Worm (Caenorhabditis elegans) whole organism, L4 larva: ENCODE data around the gene B0563.9.
"Not testable (repeated sequence)": the region's sequence is repeated elsewhere in the genome, so short reads cannot be mapped to it uniquely, and the experiment has no call there.

Experiments used
- F37D6.2 ChIP-seq: sonication (generic microtip); optimal IDR thresholded peaks from 2 replicates; lab custom pipeline; 2016; ENCODE audit warnings: mild to moderate bottlenecking, missing genetic modification characterization, missing compliant biosample characterization
- T26A8.4 ChIP-seq: fragments of 200-800 bp; sonication (Bioruptor generic); IDR thresholded peaks from 2 replicates; pipeline ENCODE4 v1.3.6; 2022; ENCODE audit warnings: missing genetic modification characterization, missing compliant biosample characterization
- Y75B8A.6 ChIP-seq: fragments of 200-800 bp; sonication (Bioruptor generic); IDR thresholded peaks from 2 replicates; pipeline ENCODE4 v1.3.6; 2022; ENCODE audit warnings: missing genetic modification reagents, missing genetic modification characterization, missing compliant biosample characterization
- aha-1 ChIP-seq: fragments of 150-350 bp; peaks from one replicate; lab custom pipeline; 2014; ENCODE audit warnings: missing biosample characterization, missing genetic modification characterization
- attf-4 ChIP-seq: sonication (generic microtip); optimal IDR thresholded peaks from 3 replicates; lab custom pipeline; 2017; ENCODE audit warnings: missing biosample characterization, missing genetic modification characterization
- ceh-62 ChIP-seq: sonication (generic microtip); optimal IDR thresholded peaks from 2 replicates; lab custom pipeline; 2017; ENCODE audit warnings: missing biosample characterization, missing genetic modification characterization
- daf-16 ChIP-seq, 3 experiments: sonication (generic microtip); optimal IDR thresholded peaks; 2 replicates each; lab custom pipeline; 2016 to 2017; ENCODE audit warnings: missing genetic modification characterization in 3 of 3, missing genetic modification reagents in 3 of 3, mild to moderate bottlenecking in 2 of 3, missing compliant biosample characterization in 2 of 3, missing biosample characterization in 1 of 3, moderate library complexity in 1 of 3
- dmd-8 ChIP-seq: fragments of 200-800 bp; sonication (Bioruptor generic); IDR thresholded peaks from 2 replicates; pipeline ENCODE4 v1.3.6; 2022; ENCODE audit warnings: missing genetic modification characterization, missing compliant biosample characterization
- dpl-1 ChIP-seq: fragments of 150-350 bp; optimal IDR thresholded peaks from 2 replicates; lab custom pipeline; 2014; ENCODE audit warnings: missing biosample characterization, missing genetic modification reagents, missing genetic modification characterization
- dve-1 ChIP-seq: sonication (generic microtip); optimal IDR thresholded peaks from 2 replicates; lab custom pipeline; 2017; ENCODE audit warnings: antibody characterized with exemption, mild to moderate bottlenecking, missing genetic modification characterization, missing compliant biosample characterization; ENCODE audit not compliant: insufficient read depth
- egl-27 ChIP-seq: sonication (generic microtip); optimal IDR thresholded peaks from 3 replicates; lab custom pipeline; 2017; ENCODE audit warnings: missing biosample characterization, missing genetic modification reagents, missing genetic modification characterization
- egl-43 ChIP-seq: fragments of 200-800 bp; sonication (Bioruptor generic); IDR thresholded peaks from 2 replicates; pipeline ENCODE4 v1.3.6; 2022; ENCODE audit warnings: missing genetic modification reagents, missing genetic modification characterization, missing compliant biosample characterization
- hlh-11 ChIP-seq: fragments of 200-800 bp; sonication (Bioruptor generic); optimal IDR thresholded peaks from 2 replicates; lab custom pipeline; 2018; ENCODE audit warnings: mild to moderate bottlenecking, missing genetic modification characterization, missing compliant biosample characterization
- hlh-30 ChIP-seq: sonication (generic microtip); optimal IDR thresholded peaks from 2 replicates; lab custom pipeline; 2017; ENCODE audit warnings: antibody characterized with exemption, mild to moderate bottlenecking, missing genetic modification characterization, missing compliant biosample characterization; ENCODE audit not compliant: insufficient read depth
- lin-13 ChIP-seq: fragments of 150-350 bp; optimal IDR thresholded peaks from 2 replicates; lab custom pipeline; 2014; ENCODE audit warnings: missing biosample characterization, missing genetic modification reagents, missing genetic modification characterization
- lin-29 ChIP-seq: fragments of 200-800 bp; sonication (Bioruptor generic); IDR thresholded peaks from 2 replicates; pipeline ENCODE4 v1.3.6; 2022; ENCODE audit warnings: missing genetic modification reagents, missing genetic modification characterization, missing compliant biosample characterization
- lir-3 ChIP-seq: sonication (generic microtip); optimal IDR thresholded peaks from 2 replicates; lab custom pipeline; 2016; ENCODE audit warnings: mild to moderate bottlenecking, missing genetic modification characterization, missing compliant biosample characterization
- nhr-41 ChIP-seq: fragments of 200-800 bp; sonication (Bioruptor generic); IDR thresholded peaks from 2 replicates; pipeline ENCODE4 v1.3.6; 2022; ENCODE audit warnings: missing genetic modification reagents, missing genetic modification characterization, missing compliant biosample characterization
- nhr-48 ChIP-seq: sonication (generic microtip); optimal IDR thresholded peaks from 2 replicates; lab custom pipeline; 2016; ENCODE audit warnings: mild to moderate bottlenecking, missing genetic modification characterization, missing compliant biosample characterization
- pqm-1 ChIP-seq: sonication (generic microtip); optimal IDR thresholded peaks from 2 replicates; lab custom pipeline; 2017; ENCODE audit warnings: missing biosample characterization, missing genetic modification characterization
- rbr-2 ChIP-seq: sonication (generic microtip); optimal IDR thresholded peaks from 2 replicates; lab custom pipeline; 2016; ENCODE audit warnings: missing genotype, missing genetic modification characterization, missing compliant biosample characterization
- snpc-4 ChIP-seq: fragments of 150-350 bp; optimal IDR thresholded peaks from 2 replicates; lab custom pipeline; 2014; ENCODE audit warnings: missing biosample characterization, missing genetic modification characterization
- spr-3 ChIP-seq: fragments of 200-800 bp; sonication (Bioruptor generic); optimal IDR thresholded peaks from 2 replicates; lab custom pipeline; 2018; ENCODE audit warnings: mild to moderate bottlenecking, missing genetic modification characterization, missing compliant biosample characterization
- unc-62 ChIP-seq, 3 experiments: fragments of 150-350 bp in 1 of 3; sonication (generic microtip); optimal IDR thresholded peaks in 2 of 3; peaks in 1 of 3; 1 replicate in 1 of 3; 2 replicates in 2 of 3; lab custom pipeline; 2014 to 2017; ENCODE audit warnings: missing biosample characterization in 3 of 3, missing genetic modification characterization in 3 of 3, missing genetic modification reagents in 3 of 3, missing genotype in 1 of 3
- zfp-3 ChIP-seq: fragments of 200-800 bp; sonication (Bioruptor generic); conservative IDR thresholded peaks from 2 replicates; pipeline ENCODE4 v1.3.6; 2022; ENCODE audit warnings: missing genetic modification reagents, missing genetic modification characterization, missing compliant biosample characterization
- zip-11 ChIP-seq: fragments of 200-800 bp; sonication (Bioruptor generic); IDR thresholded peaks from 2 replicates; pipeline ENCODE4 v1.3.6; 2022; ENCODE audit warnings: missing genetic modification characterization, missing compliant biosample characterization

The B0563.9 gene

ce11 chrX:9195375-9196098 is 27.2 kb downstream of the B0563.9 start:
- TF ChIP-seq unc-62 (GFP tag; optimal IDR thresholded peaks at IDR 0.05 in 1 of 2; lab: Kevin White, UChicago) (peak in 1 of 2 experiments; percentile 77), unc-62 (tag; optimal IDR thresholded peaks at IDR 0.05; lab: Kevin White, UChicago) (no peak), nhr-41 (no peak), Y75B8A.6 (GFP tag; lab: Robert Waterston, UW) (no peak), zfp-3 (GFP tag; lab: Robert Waterston, UW) (no peak), aha-1 (tag; lab: Kevin White, UChicago) (peak; percentile 96)

DNA sequence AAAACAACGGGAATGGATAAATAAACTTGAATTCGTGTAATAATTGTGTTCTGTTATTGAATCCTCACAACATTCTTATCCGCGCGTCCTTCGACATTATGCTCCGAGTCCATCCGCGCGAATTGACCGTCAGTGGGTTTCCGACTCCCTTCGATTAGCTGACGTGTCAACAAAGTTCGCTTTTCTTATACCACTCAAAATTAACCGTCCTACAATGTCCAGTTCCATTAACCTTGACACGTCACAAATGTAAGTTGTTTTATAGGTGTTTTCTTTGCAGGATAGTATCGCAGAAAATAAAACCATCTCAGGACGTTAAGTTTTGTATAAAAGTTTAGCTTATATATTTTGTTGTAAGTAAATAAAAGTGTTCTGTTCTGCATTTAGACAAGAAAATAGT is 35.1 kb downstream of the B0563.9 start, which contains the start of gene crb-3:
crb-3 (plus strand) TSS at position 301 of the 400 bp plus-strand sequence.
- not testable (repeated sequence) for TF ChIP-seq zip-11, T26A8.4, lin-29 (GFP tag; lab: Robert Waterston, UW)

- TF ChIP-seq unc-62 (GFP tag; optimal IDR thresholded peaks at IDR 0.05 in 1 of 2; lab: Kevin White, UChicago) (peak in 1 of 2 experiments; percentile 53), unc-62 (tag; optimal IDR thresholded peaks at IDR 0.05; lab: Kevin White, UChicago) (no peak), egl-43 (GFP tag; lab: Robert Waterston, UW) (no peak)
These were observed 36.6 kb downstream of the B0563.9 start for ce11 chrX:9204986-9205385.

- TF ChIP-seq unc-62 (GFP tag; optimal IDR thresholded peaks at IDR 0.05 in 1 of 2; lab: Kevin White, UChicago) (peak in 1 of 2 experiments; percentile 93), unc-62 (tag; optimal IDR thresholded peaks at IDR 0.05; lab: Kevin White, UChicago) (no peak), snpc-4 (tag; lab: Kevin White, UChicago) (no peak)
These were observed 38.4 kb downstream of the B0563.9 start for ce11 chrX:9206731-9207130.

ce11 chrX:9208492-9208891 is 40.2 kb downstream of the B0563.9 start:
- TF ChIP-seq dmd-8 (GFP tag; lab: Robert Waterston, UW), result no peak
- TF ChIP-seq dve-1 (tag; lab: Kevin White, UChicago), result peak; percentile 48
- TF ChIP-seq F37D6.2 (tag; lab: Kevin White, UChicago), result no peak
- no peak for TF ChIP-seq nhr-41
- no peak for TF ChIP-seq lin-13 (GFP tag; lab: Kevin White, UChicago)
- TF ChIP-seq hlh-30 (tag; lab: Kevin White, UChicago), result peak; percentile 21
- no peak for TF ChIP-seq dpl-1 (GFP tag; lab: Kevin White, UChicago)
- peak; percentile 57 for TF ChIP-seq pqm-1
- no peak for TF ChIP-seq daf-16 (GFP tag; optimal IDR thresholded peaks at IDR 0.05; lab: Kevin White, UChicago)
- TF ChIP-seq daf-16 (tag; optimal IDR thresholded peaks at IDR 0.05; lab: Kevin White, UChicago), result peak; percentile 83
- no peak for TF ChIP-seq rbr-2 (tag; lab: Kevin White, UChicago)
- TF ChIP-seq nhr-48 (tag; lab: Kevin White, UChicago), result no peak
- peak; percentile 1 for TF ChIP-seq hlh-11 (tag; lab: Kevin White, UChicago)
- TF ChIP-seq ceh-62 (tag; lab: Kevin White, UChicago), result no peak
- no peak for TF ChIP-seq spr-3

DNA sequence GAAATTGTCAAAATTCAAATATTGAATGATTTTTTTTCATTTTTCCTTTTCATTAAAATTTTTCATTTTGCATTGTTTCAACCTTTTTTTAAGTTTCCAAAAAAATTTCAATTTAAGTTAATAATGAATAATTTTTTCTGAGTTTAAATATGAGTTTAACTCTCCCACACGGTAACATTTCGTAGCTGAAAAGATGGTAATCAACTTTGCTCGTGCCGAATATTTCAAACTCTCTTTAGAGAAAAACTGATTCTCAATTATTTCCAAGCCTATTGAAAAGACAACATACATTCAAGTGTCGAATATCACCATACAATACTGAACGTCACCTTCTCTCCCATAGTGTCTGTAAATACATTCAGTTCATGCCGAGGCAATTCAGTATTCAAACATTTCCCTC is 40.6 kb downstream of the B0563.9 start:
- TF ChIP-seq unc-62 (GFP tag; optimal IDR thresholded peaks at IDR 0.05 in 1 of 2; lab: Kevin White, UChicago), result peak in 1 of 2 experiments; percentile 99
- no peak for TF ChIP-seq unc-62 (tag; optimal IDR thresholded peaks at IDR 0.05; lab: Kevin White, UChicago)
- no peak for TF ChIP-seq lir-3 (tag; lab: Kevin White, UChicago)
- TF ChIP-seq egl-27 (tag; lab: Kevin White, UChicago), result no peak
- no peak for TF ChIP-seq attf-4
